Fruit fly (Drosophila melanogaster): ENCODE results near the gene Agpat3.

DNA sequence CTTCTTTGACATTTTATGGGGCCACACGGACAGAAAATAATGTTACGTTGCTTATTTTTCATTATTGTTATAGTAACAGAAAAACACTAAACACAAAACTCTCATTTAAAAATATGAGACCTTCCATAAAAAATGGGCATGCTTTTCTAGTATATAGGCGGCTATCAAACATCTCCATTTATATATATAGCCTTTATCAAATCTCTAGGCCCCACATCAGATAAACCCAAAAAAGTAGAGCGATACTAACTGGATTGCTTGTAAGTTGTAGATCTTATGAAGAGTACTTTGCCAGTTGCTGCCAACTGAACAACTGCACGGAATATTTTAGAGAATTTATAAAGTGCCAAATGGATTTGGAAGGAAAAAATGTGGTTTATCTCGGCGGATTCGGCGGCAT lies 16.2 kb downstream of the Agpat3 start, which contains the start of gene CG18814:
- TF ChIP-seq CG17806 (tag; optimal IDR thresholded peaks at IDR 0.05) (no peak), CG13204 (GFP tag; optimal IDR thresholded peaks at IDR 0.05) (no peak), CG8301 (tag; optimal IDR thresholded peaks at IDR 0.05) (no peak), D1 (tag; optimal IDR thresholded peaks at IDR 0.05) (no peak), Pif1B (GFP tag; optimal IDR thresholded peaks at IDR 0.05) (no peak), CG10348 (GFP tag; IDR thresholded peaks at IDR 0.05) (no peak), gl (tag; optimal IDR thresholded peaks at IDR 0.05) (no peak), CG15710 (tag; optimal IDR thresholded peaks at IDR 0.05) (no peak), fd96Ca (GFP tag; IDR thresholded peaks at IDR 0.05) (no peak), EcR (GFP tag; optimal IDR thresholded peaks at IDR 0.05) (no peak), CG14655 (GFP tag; optimal IDR thresholded peaks at IDR 0.05) (no peak), Ets98B (GFP tag; IDR thresholded peaks at IDR 0.05) (no peak), CG4496 (GFP tag; IDR thresholded peaks at IDR 0.05) (no peak), Snoo (tag; optimal IDR thresholded peaks at IDR 0.05) (no peak)
